Fruit fly (Drosophila melanogaster): ENCODE measurements around the gene CG9098.
A peak's percentile ranks its signal among the peaks of the same experiment; 100 is the strongest.

DNA sequence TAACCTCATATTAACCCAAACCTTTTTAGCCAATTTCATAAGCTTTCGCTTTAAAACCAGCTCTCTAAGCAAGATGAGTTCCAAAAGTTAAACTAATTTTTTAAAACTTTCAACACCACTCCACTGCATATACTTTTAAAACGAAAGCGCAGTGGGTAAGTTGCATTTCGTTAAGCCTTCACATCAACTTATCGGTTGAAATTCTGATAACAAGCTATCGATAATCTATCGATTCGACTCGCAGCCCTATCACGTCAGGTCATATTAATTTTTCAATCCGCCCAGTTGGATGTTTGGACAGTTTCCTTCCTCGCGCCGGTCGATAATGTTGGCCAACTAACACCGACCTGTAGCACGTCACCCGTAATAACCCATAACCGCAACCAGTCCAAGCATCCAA is 26.0 kb downstream of the CG9098 start, which contains the start of gene ifc:
- TF ChIP-seq CG14711 (tag; optimal IDR thresholded peaks at IDR 0.05) = peak; percentile 24
- TF ChIP-seq pad (GFP tag; optimal IDR thresholded peaks at IDR 0.05) = no peak
- no peak for TF ChIP-seq kay (GFP tag; ENCODE audit: borderline replicate concordance)

Data from whole organism, adult.